Fruit fly (Drosophila melanogaster) whole organism, pupa: ENCODE measurements around the gene Jasper.

Experiments
- CG10348 ChIP-seq: fragments of 200-800 bp; sonication (Bioruptor generic); IDR thresholded peaks from 2 replicates; pipeline ENCODE4 v1.3.6; 2022; ENCODE audit warnings: missing biosample characterization, missing genetic modification characterization
- CG12605 ChIP-seq: fragments of 200-800 bp; sonication (Bioruptor generic); IDR thresholded peaks from 2 replicates; pipeline ENCODE4 v1.3.6; 2022; ENCODE audit warnings: missing biosample characterization, missing genetic modification characterization
- CG13204 ChIP-seq: fragments of 200-800 bp; sonication (Bioruptor generic); optimal IDR thresholded peaks from 2 replicates; lab custom pipeline; 2018; ENCODE audit warnings: missing biosample characterization, mild to moderate bottlenecking, missing genetic modification characterization, moderate library complexity
- CG14655 ChIP-seq: fragments of 200-800 bp; sonication (Bioruptor generic); optimal IDR thresholded peaks from 3 replicates; lab custom pipeline; 2017; ENCODE audit warnings: mild to moderate bottlenecking, missing biosample characterization, missing genetic modification reagents, missing genetic modification characterization
- CG15710 ChIP-seq: fragments of 200-800 bp; sonication (Bioruptor generic); optimal IDR thresholded peaks from 2 replicates; lab custom pipeline; 2018; ENCODE audit warnings: missing biosample characterization, mild to moderate bottlenecking, missing genetic modification characterization, moderate library complexity
- CG17806 ChIP-seq: fragments of 200-800 bp; sonication (Bioruptor generic); optimal IDR thresholded peaks from 2 replicates; lab custom pipeline; 2018; ENCODE audit warnings: missing biosample characterization, mild to moderate bottlenecking, missing genetic modification characterization, moderate library complexity
- CG32121 ChIP-seq: fragments of 200-800 bp; sonication (Bioruptor generic); IDR thresholded peaks from 2 replicates; pipeline ENCODE4 v1.3.6; 2022; ENCODE audit warnings: missing biosample characterization, missing genetic modification characterization
- CG34367 ChIP-seq: fragments of 200-800 bp; sonication (Bioruptor generic); optimal IDR thresholded peaks from 2 replicates; lab custom pipeline; 2018; ENCODE audit warnings: missing biosample characterization, mild to moderate bottlenecking, missing genetic modification characterization
- CG4496 ChIP-seq: fragments of 200-800 bp; sonication (Bioruptor generic); IDR thresholded peaks from 3 replicates; pipeline ENCODE4 v1.3.6; 2022; ENCODE audit warnings: missing biosample characterization, missing genetic modification characterization
- CG8159 ChIP-seq: fragments of 200-800 bp; sonication (Bioruptor generic); optimal IDR thresholded peaks from 3 replicates; lab custom pipeline; 2018; ENCODE audit warnings: missing biosample characterization, mild to moderate bottlenecking, missing genetic modification characterization, moderate library complexity
- CG8301 ChIP-seq: fragments of 200-800 bp; sonication (Bioruptor generic); optimal IDR thresholded peaks from 2 replicates; lab custom pipeline; 2018; ENCODE audit warnings: missing biosample characterization, mild to moderate bottlenecking, missing genetic modification characterization
- CG9948 ChIP-seq: fragments of 200-800 bp; sonication (Bioruptor generic); optimal IDR thresholded peaks from 2 replicates; lab custom pipeline; 2018; ENCODE audit warnings: missing biosample characterization, mild to moderate bottlenecking, missing genetic modification characterization, moderate library complexity
- D1 ChIP-seq: fragments of 200-800 bp; sonication (Bioruptor generic); optimal IDR thresholded peaks from 2 replicates; lab custom pipeline; 2018; ENCODE audit warnings: missing biosample characterization, mild to moderate bottlenecking, missing genetic modification characterization, moderate library complexity
- EcR ChIP-seq: fragments of 200-800 bp; sonication (Bioruptor generic); optimal IDR thresholded peaks from 3 replicates; lab custom pipeline; 2019; ENCODE audit warnings: missing biosample characterization, missing genetic modification characterization, mild to moderate bottlenecking, moderate library complexity, missing genetic modification reagents
- Ets98B ChIP-seq: fragments of 200-800 bp; sonication (Bioruptor generic); IDR thresholded peaks from 2 replicates; pipeline ENCODE4 v1.3.6; 2022; ENCODE audit warnings: missing biosample characterization, missing genetic modification characterization
- Pif1A ChIP-seq: fragments of 200-800 bp; sonication (Bioruptor generic); optimal IDR thresholded peaks from 3 replicates; lab custom pipeline; 2016; ENCODE audit warnings: missing biosample characterization, missing genetic modification characterization
- Pif1B ChIP-seq: fragments of 200-800 bp; sonication (Bioruptor generic); optimal IDR thresholded peaks from 3 replicates; lab custom pipeline; 2016; ENCODE audit warnings: missing biosample characterization, missing genetic modification characterization
- Snoo ChIP-seq: fragments of 200-800 bp; sonication (Bioruptor generic); optimal IDR thresholded peaks from 3 replicates; lab custom pipeline; 2017; ENCODE audit warnings: missing biosample characterization, mild to moderate bottlenecking, missing genetic modification characterization, inconsistent platforms
- fd96Ca ChIP-seq: fragments of 200-800 bp; sonication (Bioruptor generic); IDR thresholded peaks from 3 replicates; pipeline ENCODE4 v1.3.6; 2022; ENCODE audit warnings: missing biosample characterization, missing genetic modification characterization
- gl ChIP-seq: fragments of 200-800 bp; sonication (Bioruptor generic); optimal IDR thresholded peaks from 2 replicates; lab custom pipeline; 2018; ENCODE audit warnings: missing biosample characterization, mild to moderate bottlenecking, missing genetic modification characterization
- rn ChIP-seq: fragments of 200-800 bp; sonication (Bioruptor generic); IDR thresholded peaks from 2 replicates; pipeline ENCODE4 v1.3.6; 2022; ENCODE audit warnings: missing biosample characterization, missing genetic modification characterization

Gene Jasper

DNA sequence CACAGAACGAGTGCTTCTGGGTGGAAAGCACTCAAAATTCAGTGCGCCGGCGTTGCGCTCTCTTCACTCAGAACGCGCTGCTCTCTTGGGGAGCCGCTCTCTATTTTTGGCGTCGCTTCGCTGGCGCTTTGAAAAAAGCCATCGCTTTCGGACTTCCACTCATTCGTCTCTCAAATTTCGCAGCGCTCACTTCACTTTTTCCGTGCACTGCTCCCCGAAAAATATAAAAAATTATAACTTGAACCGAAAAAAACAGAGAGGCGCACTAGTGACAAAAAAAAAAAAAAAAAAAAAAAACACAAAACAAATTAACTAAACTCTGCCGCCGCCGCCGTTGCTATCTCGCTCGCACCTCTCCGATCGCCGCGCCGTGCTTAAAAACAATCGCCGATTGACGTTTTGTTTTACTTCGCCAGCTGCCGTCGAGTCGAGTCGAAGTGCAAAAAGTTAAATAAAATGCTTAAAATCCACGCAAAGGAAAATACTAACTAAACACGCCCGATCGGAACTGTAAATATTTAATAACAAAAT lies 47.1 kb downstream of the Jasper start:
- no peak for TF ChIP-seq CG8301 (tag; lab: Kevin White, UChicago)
- TF ChIP-seq CG14655 (GFP tag; lab: Kevin White, UChicago): no peak
- TF ChIP-seq CG17806 (tag; lab: Kevin White, UChicago): no peak
- TF ChIP-seq fd96Ca (GFP tag; lab: Robert Waterston, UW): peak; percentile 71
- no peak for TF ChIP-seq gl (tag; lab: Kevin White, UChicago)
- peak; percentile 89 for TF ChIP-seq CG4496 (GFP tag; lab: Robert Waterston, UW)
- TF ChIP-seq CG34367: no peak
- TF ChIP-seq rn (GFP tag; lab: Robert Waterston, UW): no peak
- TF ChIP-seq Pif1B (GFP tag; lab: Kevin White, UChicago): peak; percentile 44
- TF ChIP-seq CG15710 (tag; lab: Kevin White, UChicago): no peak
- TF ChIP-seq CG9948: no peak
- TF ChIP-seq CG32121 (GFP tag; lab: Robert Waterston, UW): peak; percentile 50; the same call in 1 of the 2 replicates
- TF ChIP-seq EcR (GFP tag; lab: Kevin White, UChicago): peak; percentile 17
- TF ChIP-seq CG13204 (GFP tag; lab: Kevin White, UChicago): peak; percentile 47
- no peak for TF ChIP-seq D1 (tag; lab: Kevin White, UChicago)
- peak; percentile 47 for TF ChIP-seq Snoo (tag; lab: Kevin White, UChicago)
- no peak for TF ChIP-seq CG8159
- no peak for TF ChIP-seq Pif1A (GFP tag; lab: Kevin White, UChicago)
- TF ChIP-seq CG12605 (GFP tag; lab: Robert Waterston, UW): peak; percentile 78
- peak; percentile 82; the same call in 1 of the 2 replicates for TF ChIP-seq Ets98B (GFP tag; lab: Robert Waterston, UW)
- no peak for TF ChIP-seq CG10348 (GFP tag; lab: Robert Waterston, UW)

DNA sequence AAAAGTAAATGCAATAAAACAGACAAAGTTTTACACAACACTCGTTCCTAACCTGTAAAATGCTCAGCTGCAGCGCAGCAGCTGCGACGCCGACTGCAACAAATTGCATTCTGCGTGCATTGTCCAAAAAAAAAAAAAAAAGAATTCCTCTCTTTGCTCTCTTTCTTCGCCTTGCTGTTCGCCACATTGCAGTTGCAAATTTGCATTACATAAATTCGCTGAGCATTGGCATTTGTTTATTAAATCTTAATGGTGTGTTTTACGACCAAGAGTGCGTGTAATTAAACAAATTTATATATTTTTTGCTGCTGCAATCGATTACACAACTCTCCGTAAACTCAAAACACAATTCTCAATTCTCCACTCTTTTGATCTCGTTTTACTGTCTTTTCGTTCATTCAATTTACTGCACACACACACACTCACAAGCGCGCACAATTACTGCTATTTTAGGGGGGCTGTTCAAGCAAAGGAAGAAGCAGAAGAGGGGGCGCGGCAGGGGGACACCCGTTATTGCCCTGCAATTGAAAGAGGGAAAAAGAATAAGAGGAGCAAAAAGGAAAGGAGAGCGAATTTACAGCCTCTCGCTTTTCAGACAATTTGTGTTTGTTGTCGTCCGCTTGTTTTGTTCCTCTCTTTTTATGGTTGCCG lies 48.1 kb downstream of the Jasper start:
- peak; percentile 52 for TF ChIP-seq EcR (GFP tag; lab: Kevin White, UChicago)
- TF ChIP-seq Ets98B (GFP tag; lab: Robert Waterston, UW): no peak
- peak; percentile 2 for TF ChIP-seq gl (tag; lab: Kevin White, UChicago)
- peak; percentile 9; the same call in 1 of the 3 replicates for TF ChIP-seq CG4496 (GFP tag; lab: Robert Waterston, UW)
- no peak for TF ChIP-seq CG12605 (GFP tag; lab: Robert Waterston, UW)
- no peak for TF ChIP-seq CG8159
- peak; percentile 26; the same call in 1 of the 3 replicates for TF ChIP-seq fd96Ca (GFP tag; lab: Robert Waterston, UW)
- TF ChIP-seq D1 (tag; lab: Kevin White, UChicago): no peak
- TF ChIP-seq CG32121 (GFP tag; lab: Robert Waterston, UW): peak; percentile 12; the same call in 1 of the 2 replicates
- TF ChIP-seq CG14655 (GFP tag; lab: Kevin White, UChicago): no peak
- TF ChIP-seq CG8301 (tag; lab: Kevin White, UChicago): no peak
- no peak for TF ChIP-seq Pif1B (GFP tag; lab: Kevin White, UChicago)
- TF ChIP-seq CG13204 (GFP tag; lab: Kevin White, UChicago): peak; percentile 36
- TF ChIP-seq Snoo (tag; lab: Kevin White, UChicago): no peak
- TF ChIP-seq CG15710 (tag; lab: Kevin White, UChicago): no peak
- 0 out of 2 replicates have a peak, but pooled peaks have one; percentile 30 for TF ChIP-seq rn (GFP tag; lab: Robert Waterston, UW)
- TF ChIP-seq CG34367: no peak
- TF ChIP-seq CG10348 (GFP tag; lab: Robert Waterston, UW): no peak
- no peak for TF ChIP-seq Pif1A (GFP tag; lab: Kevin White, UChicago)
- no peak for TF ChIP-seq CG17806 (tag; lab: Kevin White, UChicago)
- TF ChIP-seq CG9948: no peak

DNA sequence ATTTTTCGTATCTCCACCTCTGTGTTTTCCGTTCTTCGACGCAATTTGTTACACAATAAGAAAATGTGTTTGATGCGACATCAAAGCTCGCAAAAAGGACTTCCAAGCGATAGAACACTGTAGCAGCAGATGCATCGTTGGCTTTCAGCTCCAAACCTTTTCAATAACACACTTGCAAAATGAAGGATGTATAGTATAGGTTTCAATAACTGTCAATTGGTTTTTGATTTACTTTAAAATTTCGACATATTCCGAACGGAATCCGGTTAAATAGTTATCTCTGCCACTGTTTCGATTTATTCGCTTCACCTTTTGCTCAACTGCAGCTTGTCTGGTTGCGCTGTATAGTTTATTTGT lies 48.6 kb downstream of the Jasper start:
- TF ChIP-seq CG4496 (GFP tag; lab: Robert Waterston, UW): no peak
- no peak for TF ChIP-seq CG32121 (GFP tag; lab: Robert Waterston, UW)
- no peak for TF ChIP-seq CG12605 (GFP tag; lab: Robert Waterston, UW)
- TF ChIP-seq gl (tag; lab: Kevin White, UChicago): no peak
- TF ChIP-seq CG9948: peak; percentile 32
- TF ChIP-seq rn (GFP tag; lab: Robert Waterston, UW): no peak
- no peak for TF ChIP-seq fd96Ca (GFP tag; lab: Robert Waterston, UW)
- no peak for TF ChIP-seq Snoo (tag; lab: Kevin White, UChicago)
- peak; percentile 14 for TF ChIP-seq Pif1A (GFP tag; lab: Kevin White, UChicago)
- peak; percentile 18 for TF ChIP-seq CG8301 (tag; lab: Kevin White, UChicago)
- TF ChIP-seq CG15710 (tag; lab: Kevin White, UChicago): peak; percentile 64
- TF ChIP-seq Pif1B (GFP tag; lab: Kevin White, UChicago): no peak
- TF ChIP-seq CG10348 (GFP tag; lab: Robert Waterston, UW): no peak
- TF ChIP-seq CG13204 (GFP tag; lab: Kevin White, UChicago): no peak
- TF ChIP-seq CG14655 (GFP tag; lab: Kevin White, UChicago): peak; percentile 46
- TF ChIP-seq CG8159: peak; percentile 55
- no peak for TF ChIP-seq EcR (GFP tag; lab: Kevin White, UChicago)
- peak; percentile 5 for TF ChIP-seq D1 (tag; lab: Kevin White, UChicago)
- peak; percentile 14 for TF ChIP-seq CG17806 (tag; lab: Kevin White, UChicago)
- TF ChIP-seq Ets98B (GFP tag; lab: Robert Waterston, UW): no peak; the same call in 1 of the 2 replicates
- peak; percentile 35 for TF ChIP-seq CG34367

- TF ChIP-seq Pif1A (GFP tag; lab: Kevin White, UChicago) (no peak), Snoo (tag; lab: Kevin White, UChicago) (no peak), rn (GFP tag; lab: Robert Waterston, UW) (0 out of 2 replicates have a peak, but pooled peaks have one; percentile 25), fd96Ca (GFP tag; lab: Robert Waterston, UW) (no peak), CG17806 (tag; lab: Kevin White, UChicago) (peak; percentile 27), CG15710 (tag; lab: Kevin White, UChicago) (peak; percentile 46), CG32121 (GFP tag; lab: Robert Waterston, UW) (peak; percentile 36; the same call in 1 of the 2 replicates), CG12605 (GFP tag; lab: Robert Waterston, UW) (peak; percentile 58; the same call in 1 of the 2 replicates), CG10348 (GFP tag; lab: Robert Waterston, UW) (no peak), EcR (GFP tag; lab: Kevin White, UChicago) (peak; percentile 12), Ets98B (GFP tag; lab: Robert Waterston, UW) (peak; percentile 47), CG8301 (tag; lab: Kevin White, UChicago) (peak; percentile 17), CG9948 (peak; percentile 34), CG4496 (GFP tag; lab: Robert Waterston, UW) (peak; percentile 72), CG34367 (peak; percentile 48), CG14655 (GFP tag; lab: Kevin White, UChicago) (peak; percentile 7), CG8159 (peak; percentile 39)
Observed at dm6 chr3R:30101389-30101935, 49.1 kb downstream of the Jasper start.
